Fruit fly (Drosophila melanogaster) whole organism, embryonic: ENCODE measurements around the gene CG3815.

ENCODE experiments used
- Awh ChIP-seq: fragments of 200-800 bp; sonication (Bioruptor generic); IDR thresholded peaks from 2 replicates; pipeline ENCODE4, ENCODE4 v1.3.6; 2022; ENCODE audit warnings: missing biosample characterization, missing genetic modification characterization
- CG11504 ChIP-seq: fragments of 200-800 bp; sonication (Bioruptor generic); optimal IDR thresholded peaks from 3 replicates; lab custom pipeline; 2019; ENCODE audit warnings: missing biosample characterization, mild to moderate bottlenecking, missing genetic modification characterization, moderate library complexity
- CG12299 ChIP-seq: fragments of 200-800 bp; sonication (Bioruptor generic); optimal IDR thresholded peaks from 2 replicates; lab custom pipeline; 2018; ENCODE audit warnings: missing biosample characterization, mild to moderate bottlenecking, missing genetic modification characterization
- CG12659 ChIP-seq: fragments of 200-800 bp; sonication (Bioruptor generic); optimal IDR thresholded peaks from 3 replicates; lab custom pipeline; 2017; ENCODE audit warnings: mild to moderate bottlenecking, missing biosample characterization, missing genetic modification reagents, missing genetic modification characterization
- CG12744 ChIP-seq: fragments of 200-800 bp; sonication (Bioruptor generic); optimal IDR thresholded peaks from 2 replicates; lab custom pipeline; 2016; ENCODE audit warnings: missing biosample characterization, missing genetic modification characterization
- CG14860 ChIP-seq: fragments of 200-800 bp; sonication (Bioruptor generic); IDR thresholded peaks from 3 replicates; pipeline ENCODE4 v1.3.6; 2022; ENCODE audit warnings: missing biosample characterization, missing genetic modification characterization; ENCODE audit not compliant: partially characterized antibody
- CG1602 ChIP-seq: fragments of 200-800 bp; sonication (Bioruptor generic); optimal IDR thresholded peaks from 3 replicates; lab custom pipeline; 2016; ENCODE audit warnings: missing biosample characterization, missing genetic modification characterization
- CG1603 ChIP-seq: fragments of 200-800 bp; sonication (Bioruptor generic); optimal IDR thresholded peaks from 2 replicates; lab custom pipeline; 2019; ENCODE audit warnings: missing biosample characterization, mild to moderate bottlenecking, missing genetic modification characterization, moderate library complexity
- CG17328 ChIP-seq: fragments of 200-800 bp; sonication (Bioruptor generic); IDR thresholded peaks from 2 replicates; pipeline ENCODE4 v1.3.6; 2022; ENCODE audit warnings: missing biosample characterization, missing genetic modification characterization
- CG2202 ChIP-seq: fragments of 200-800 bp; sonication (Bioruptor generic); optimal IDR thresholded peaks from 2 replicates; lab custom pipeline; 2018; ENCODE audit warnings: missing biosample characterization, mild to moderate bottlenecking, missing genetic modification characterization
- CG31224 ChIP-seq: fragments of 200-800 bp; sonication (Bioruptor generic); IDR thresholded peaks from 2 replicates; pipeline ENCODE4 v1.3.6; 2022; ENCODE audit warnings: missing biosample characterization, missing genetic modification characterization
- CG32532 ChIP-seq: fragments of 200-800 bp; sonication (Bioruptor generic); IDR thresholded peaks from 2 replicates; pipeline ENCODE4 v1.3.6; 2022; ENCODE audit warnings: missing biosample characterization, missing genetic modification characterization
- CG4424 ChIP-seq: fragments of 200-800 bp; sonication (Bioruptor generic); optimal IDR thresholded peaks from 3 replicates; lab custom pipeline; 2016; ENCODE audit warnings: missing biosample characterization, missing genetic modification characterization
- CG6813 ChIP-seq: fragments of 200-800 bp; sonication (Bioruptor generic); optimal IDR thresholded peaks from 2 replicates; lab custom pipeline; 2017; ENCODE audit warnings: missing biosample characterization, missing genetic modification characterization, mild to moderate bottlenecking, moderate library complexity, missing genetic modification reagents
- Dref ChIP-seq: fragments of 200-800 bp; sonication (Bioruptor generic); IDR thresholded peaks from 2 replicates; pipeline ENCODE4 v1.3.6; 2022; ENCODE audit warnings: missing biosample characterization, missing genetic modification characterization
- ERR ChIP-seq: fragments of 200-800 bp; sonication (Bioruptor generic); optimal IDR thresholded peaks from 2 replicates; lab custom pipeline; 2016; ENCODE audit warnings: missing biosample characterization, missing genetic modification characterization
- Ets65A ChIP-seq: fragments of 200-800 bp; sonication (Bioruptor generic); peaks from one replicate; lab custom pipeline; 2016; ENCODE audit warnings: missing biosample characterization, missing genetic modification characterization
- Gsc ChIP-seq: fragments of 200-800 bp; sonication (Bioruptor generic); IDR thresholded peaks from 2 replicates; pipeline ENCODE4 v1.3.6; 2022; ENCODE audit warnings: missing biosample characterization, missing genetic modification characterization
- Hr3 ChIP-seq: fragments of 200-800 bp; sonication (Bioruptor generic); optimal IDR thresholded peaks from 3 replicates; lab custom pipeline; 2016; ENCODE audit warnings: missing biosample characterization, missing genetic modification characterization
- Lim3 ChIP-seq: fragments of 200-800 bp; sonication (Bioruptor generic); IDR thresholded peaks from 2 replicates; pipeline ENCODE4 v1.3.6; 2022; ENCODE audit warnings: missing biosample characterization, missing genetic modification characterization
- MESR4 ChIP-seq: fragments of 200-800 bp; sonication (Bioruptor generic); optimal IDR thresholded peaks from 2 replicates; lab custom pipeline; 2018; ENCODE audit warnings: missing biosample characterization, mild to moderate bottlenecking, missing genetic modification characterization, moderate library complexity
- MTF-1 ChIP-seq: fragments of 200-800 bp; sonication (Bioruptor generic); optimal IDR thresholded peaks from 2 replicates; lab custom pipeline; 2018; ENCODE audit warnings: missing biosample characterization, mild to moderate bottlenecking, missing genetic modification characterization, borderline replicate concordance
- Mad ChIP-seq: fragments of 200-800 bp; sonication (Bioruptor generic); optimal IDR thresholded peaks from 2 replicates; lab custom pipeline; 2016; ENCODE audit warnings: missing biosample characterization, missing genetic modification characterization
- Med ChIP-seq: fragments of 200-800 bp; sonication (Bioruptor generic); peaks from one replicate; lab custom pipeline; 2016; ENCODE audit warnings: missing biosample characterization, missing genetic modification characterization, mild to moderate bottlenecking, inconsistent platforms, moderate library complexity
- Poxn ChIP-seq: fragments of 200-800 bp; sonication (Bioruptor generic); IDR thresholded peaks from 2 replicates; pipeline ENCODE4 v1.3.6; 2022; ENCODE audit warnings: missing biosample characterization, missing genetic modification characterization
- Vsx1 ChIP-seq: fragments of 200-800 bp; sonication (Bioruptor generic); optimal IDR thresholded peaks from 2 replicates; lab custom pipeline; 2017; ENCODE audit warnings: missing biosample characterization, mild to moderate bottlenecking, missing genetic modification characterization, missing genetic modification reagents
- Xbp1 ChIP-seq: fragments of 200-800 bp; sonication (Bioruptor generic); optimal IDR thresholded peaks from 3 replicates; lab custom pipeline; 2016; ENCODE audit warnings: missing biosample characterization, mild to moderate bottlenecking, missing genetic modification characterization
- ase ChIP-seq: fragments of 200-800 bp; sonication (Bioruptor generic); IDR thresholded peaks from 3 replicates; pipeline ENCODE4 v1.3.6; 2022; ENCODE audit warnings: missing biosample characterization, missing genetic modification characterization
- az2 ChIP-seq: fragments of 200-800 bp; sonication (Bioruptor generic); optimal IDR thresholded peaks from 3 replicates; lab custom pipeline; 2016; ENCODE audit warnings: missing biosample characterization, missing genetic modification characterization
- btn ChIP-seq: fragments of 200-800 bp; sonication (Bioruptor generic); optimal IDR thresholded peaks from 2 replicates; lab custom pipeline; 2016; ENCODE audit warnings: missing biosample characterization, missing genetic modification characterization
- chinmo ChIP-seq: fragments of 200-800 bp; sonication (Bioruptor generic); IDR thresholded peaks from 4 replicates; pipeline ENCODE4 v1.3.6; 2022; ENCODE audit warnings: missing biosample characterization, missing genetic modification characterization; ENCODE audit not compliant: partially characterized antibody
- dmrt99B ChIP-seq: fragments of 200-800 bp; sonication (Bioruptor generic); optimal IDR thresholded peaks from 2 replicates; lab custom pipeline; 2018; ENCODE audit warnings: missing biosample characterization, mild to moderate bottlenecking, missing genetic modification characterization, moderate library complexity
- emc ChIP-seq: fragments of 200-800 bp; sonication (Bioruptor generic); optimal IDR thresholded peaks from 2 replicates; lab custom pipeline; 2016; ENCODE audit warnings: missing biosample characterization, missing genetic modification characterization
- ems ChIP-seq: fragments of 200-800 bp; sonication (Bioruptor generic); optimal IDR thresholded peaks from 3 replicates; lab custom pipeline; 2016; ENCODE audit warnings: missing biosample characterization, missing genetic modification characterization
- gcm2 ChIP-seq: fragments of 200-800 bp; sonication (Bioruptor generic); optimal IDR thresholded peaks from 2 replicates; lab custom pipeline; 2016; ENCODE audit warnings: missing biosample characterization, missing genetic modification characterization
- h ChIP-seq: fragments of >200 bp; optimal IDR thresholded peaks from 2 replicates; lab custom pipeline; 2017
- jigr1 ChIP-seq: fragments of 200-800 bp; sonication (Bioruptor generic); IDR thresholded peaks from 3 replicates; pipeline ENCODE4 v1.3.6; 2022; ENCODE audit warnings: missing biosample characterization, missing genetic modification characterization
- knrl ChIP-seq: fragments of 200-800 bp; sonication (Bioruptor generic); IDR thresholded peaks from 3 replicates; pipeline ENCODE4 v1.3.6; 2022; ENCODE audit warnings: missing biosample characterization, missing genetic modification characterization; ENCODE audit not compliant: partially characterized antibody
- pan ChIP-seq, 4 experiments: fragments of >200 bp in 3 of 4; fragments of 200-800 bp in 1 of 4; sonication (Bioruptor generic) in 1 of 4; optimal IDR thresholded peaks in 3 of 4; IDR thresholded peaks in 1 of 4; 2 replicates each; pipeline versions ENCODE4 v1.3.6 to Lab custom; 2017 to 2022; ENCODE audit warnings: missing biosample characterization in 2 of 4, missing genetic modification characterization in 2 of 4, mixed read lengths in 1 of 4
- pita ChIP-seq: fragments of 200-800 bp; sonication (Bioruptor generic); optimal IDR thresholded peaks from 2 replicates; lab custom pipeline; 2017; ENCODE audit warnings: missing biosample characterization, mild to moderate bottlenecking, missing genetic modification characterization
- psq ChIP-seq: fragments of 200-800 bp; sonication (Bioruptor generic); optimal IDR thresholded peaks from 2 replicates; lab custom pipeline; 2017; ENCODE audit warnings: missing biosample characterization, missing genetic modification characterization
- sd ChIP-seq: fragments of 200-800 bp; sonication (Bioruptor generic); optimal IDR thresholded peaks from 3 replicates; lab custom pipeline; 2018; ENCODE audit warnings: missing biosample characterization, mild to moderate bottlenecking, missing genetic modification characterization, moderate library complexity
- sens ChIP-seq: fragments of 200-800 bp; sonication (Bioruptor generic); peaks from one replicate; lab custom pipeline; 2016; ENCODE audit warnings: missing biosample characterization, missing genetic modification characterization
- tup ChIP-seq: fragments of 200-800 bp; sonication (Bioruptor generic); optimal IDR thresholded peaks from 2 replicates; lab custom pipeline; 2016; ENCODE audit warnings: missing biosample characterization, mild to moderate bottlenecking, missing genetic modification characterization, moderate library complexity
- tx ChIP-seq: fragments of 200-800 bp; sonication (Bioruptor generic); optimal IDR thresholded peaks from 2 replicates; lab custom pipeline; 2016; ENCODE audit warnings: missing biosample characterization, missing genetic modification characterization
- vnd ChIP-seq: fragments of 200-800 bp; sonication (Bioruptor generic); IDR thresholded peaks from 3 replicates; pipeline ENCODE4 v1.3.6; 2022; ENCODE audit warnings: missing biosample characterization, missing genetic modification characterization; ENCODE audit not compliant: partially characterized antibody
- vvl ChIP-seq: fragments of 200-800 bp; sonication (Bioruptor generic); IDR thresholded peaks from 2 replicates; pipeline ENCODE4 v1.3.6; 2022; ENCODE audit warnings: missing biosample characterization, missing genetic modification characterization
- zen ChIP-seq: fragments of 200-800 bp; sonication (Bioruptor generic); optimal IDR thresholded peaks from 3 replicates; lab custom pipeline; 2018; ENCODE audit warnings: missing biosample characterization, mild to moderate bottlenecking, missing genetic modification characterization, moderate library complexity

The CG3815 gene

DNA sequence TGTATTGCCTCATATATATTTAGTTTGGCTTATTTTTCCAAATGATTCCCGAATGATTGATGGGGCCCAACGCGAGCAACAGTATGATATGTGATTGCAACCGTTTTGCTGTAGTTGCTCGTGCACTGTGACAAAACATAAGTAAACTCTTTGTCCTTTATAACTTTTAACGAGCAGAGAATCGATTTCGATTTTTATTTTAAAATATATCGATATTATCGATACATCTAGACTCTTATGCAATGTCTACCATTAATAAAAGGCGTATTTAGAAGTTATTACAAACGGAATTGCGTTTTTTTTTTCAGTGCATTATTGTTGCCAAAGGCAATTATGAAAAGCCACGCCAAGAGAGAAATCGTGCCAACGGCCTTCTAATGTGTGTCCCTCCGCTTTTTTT is 20.4 kb downstream of the CG3815 start:
- peak; percentile 54 for TF ChIP-seq Med (GFP tag; lab: Kevin White, UChicago)
- TF ChIP-seq sens (GFP tag; lab: Kevin White, UChicago), result peak; percentile 61
- no peak for TF ChIP-seq CG12659 (GFP tag; lab: Kevin White, UChicago)
- TF ChIP-seq CG12299, result no peak
- TF ChIP-seq Dref (GFP tag; lab: Robert Waterston, UW), result no peak
- no peak for TF ChIP-seq pan (optimal IDR thresholded peaks at IDR 0.05; lab: Kevin White, UChicago)
- no peak for TF ChIP-seq pan (GFP tag; optimal IDR thresholded peaks at IDR 0.05 in 1 of 2, IDR thresholded peaks at IDR 0.05 in 1 of 2)
- peak; percentile 4 for TF ChIP-seq CG11504

DNA sequence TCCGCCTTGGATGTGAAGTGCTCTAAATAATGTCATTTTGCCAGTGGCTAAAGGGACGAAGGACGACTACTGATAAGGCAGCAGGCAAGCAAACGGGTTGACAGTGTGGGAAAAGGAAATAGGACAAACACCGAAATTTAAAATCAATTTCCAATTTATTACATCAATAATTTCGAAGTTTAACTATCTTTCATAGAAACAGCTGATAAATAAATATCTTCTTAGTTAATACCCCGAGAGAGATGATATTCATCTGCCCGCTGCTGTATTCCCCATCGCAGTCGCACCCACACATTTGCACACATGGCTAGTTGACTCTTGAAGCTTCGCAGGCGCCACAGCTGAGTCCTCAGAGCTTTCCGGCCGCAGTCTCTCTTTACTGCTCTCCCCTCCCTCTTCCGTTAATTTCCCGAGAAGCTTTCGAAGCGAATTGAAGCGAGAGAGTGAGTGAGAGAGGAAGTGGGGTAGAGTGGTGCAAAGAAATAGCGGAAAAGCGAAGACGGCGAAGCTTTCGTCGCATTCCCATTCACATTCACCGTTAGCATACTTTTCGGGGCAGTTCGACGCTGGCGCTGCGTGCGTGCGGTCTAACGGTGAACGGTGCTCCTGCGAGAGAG is 21.8 kb downstream of the CG3815 start:
- TF ChIP-seq MESR4 (no peak), vnd (GFP tag; lab: Robert Waterston, UW) (no peak), CG17328 (GFP tag; lab: Robert Waterston, UW) (peak; percentile 68), CG31224 (peak; percentile 57; the same call in 1 of the 2 replicates), Vsx1 (GFP tag; lab: Kevin White, UChicago) (no peak), MTF-1 (GFP tag; lab: Kevin White, UChicago) (no peak), ems (GFP tag; lab: Kevin White, UChicago) (no peak), jigr1 (GFP tag; lab: Robert Waterston, UW) (no peak), ase (GFP tag; lab: Robert Waterston, UW) (peak; percentile 56; the same call in 2 of the 3 replicates), emc (GFP tag; lab: Kevin White, UChicago) (no peak), CG32532 (GFP tag; lab: Robert Waterston, UW) (peak; percentile 77), Poxn (GFP tag; lab: Robert Waterston, UW) (peak; percentile 29; the same call in 1 of the 2 replicates), CG1602 (GFP tag; lab: Kevin White, UChicago) (no peak), Ets65A (GFP tag; lab: Kevin White, UChicago) (peak; percentile 43), Hr3 (GFP tag; lab: Kevin White, UChicago) (peak; percentile 28), CG12744 (peak; percentile 21), sd (tag; lab: Kevin White, UChicago) (no peak), CG2202 (no peak), dmrt99B (tag; lab: Kevin White, UChicago) (peak; percentile 73), CG6813 (GFP tag; lab: Kevin White, UChicago) (peak; percentile 75), tx (GFP tag; lab: Kevin White, UChicago) (no peak), gcm2 (GFP tag; lab: Kevin White, UChicago) (peak; percentile 3), Awh (GFP tag; lab: Robert Waterston, UW) (peak; percentile 50; the same call in 1 of the 2 replicates), Mad (GFP tag; lab: Kevin White, UChicago) (no peak), vvl (GFP tag; lab: Robert Waterston, UW) (peak; percentile 83), zen (tag; lab: Kevin White, UChicago) (no peak), psq (no peak), pita (GFP tag; lab: Kevin White, UChicago) (no peak), CG14860 (no peak), Gsc (GFP tag; lab: Robert Waterston, UW) (no peak), ERR (GFP tag; lab: Kevin White, UChicago) (no peak), Xbp1 (GFP tag; lab: Kevin White, UChicago) (peak; percentile 38), az2 (GFP tag; lab: Kevin White, UChicago) (peak; percentile 40), tup (GFP tag; lab: Kevin White, UChicago) (no peak), CG12659 (GFP tag; lab: Kevin White, UChicago) (peak; percentile 66), h (lab: Kevin White, UChicago) (no peak), chinmo (no peak), CG1603 (tag; lab: Kevin White, UChicago) (peak; percentile 69), knrl (GFP tag; lab: Robert Waterston, UW) (no peak), Lim3 (GFP tag; lab: Robert Waterston, UW) (no peak), CG4424 (peak; percentile 41), btn (GFP tag; lab: Kevin White, UChicago) (no peak), CG12299 (peak; percentile 35)
